Fruit fly (Drosophila melanogaster): Measurements from ENCODE around the gene eIF3e.

The eIF3e gene

dm6 chr3L:16765647-16766628 lies 20.8 kb downstream of the eIF3e start, which contains the start of gene Nrt (continued):
- TF ChIP-seq CG12659 (GFP tag; optimal IDR thresholded peaks at IDR 0.05) (peak; percentile 58), Lpt (GFP tag; optimal IDR thresholded peaks at IDR 0.05) (no peak), dati (GFP tag; IDR thresholded peaks at IDR 0.05) (no peak), odd (GFP tag; optimal IDR thresholded peaks at IDR 0.05) (peak; percentile 69), CG13624 (GFP tag; optimal IDR thresholded peaks at IDR 0.05) (no peak), mld (GFP tag; IDR thresholded peaks at IDR 0.05; ENCODE audit: partially characterized antibody) (no peak), nerfin-1 (tag; optimal IDR thresholded peaks at IDR 0.05) (peak; percentile 57), nau (GFP tag; optimal IDR thresholded peaks at IDR 0.05) (peak; percentile 37), CG10267 (tag; optimal IDR thresholded peaks at IDR 0.05) (peak; percentile 83), CG9932 (GFP tag; IDR thresholded peaks at IDR 0.05) (peak; percentile 56; the same call in 1 of the 2 replicates), Oli (tag; optimal IDR thresholded peaks at IDR 0.05) (peak; percentile 65), CG10462 (GFP tag; optimal IDR thresholded peaks at IDR 0.05) (no peak), Deaf1 (tag; optimal IDR thresholded peaks at IDR 0.05) (peak; percentile 37), pb (GFP tag; optimal IDR thresholded peaks at IDR 0.05) (no peak), cas (GFP tag; IDR thresholded peaks at IDR 0.05) (no peak), yki (optimal IDR thresholded peaks at IDR 0.05) (no peak), sqz (GFP tag; optimal IDR thresholded peaks at IDR 0.05) (peak; percentile 72), chif (GFP tag; optimal IDR thresholded peaks at IDR 0.05) (no peak), Jarid2 (GFP tag; optimal IDR thresholded peaks at IDR 0.05) (peak; percentile 99), CG9817 (tag; optimal IDR thresholded peaks at IDR 0.05) (peak; percentile 47), CG17912 (GFP tag; optimal IDR thresholded peaks at IDR 0.05) (no peak), lov (optimal IDR thresholded peaks at IDR 0.05) (no peak), lov (GFP tag; IDR thresholded peaks at IDR 0.05) (0 out of 3 replicates have a peak, but pooled peaks have one; percentile 64), CG2199 (GFP tag; IDR thresholded peaks at IDR 0.05) (peak; percentile 57; the same call in 1 of the 3 replicates), tll (GFP tag; optimal IDR thresholded peaks at IDR 0.05) (peak in 1 of 2 experiments; percentile 72), D19A (tag; optimal IDR thresholded peaks at IDR 0.05) (peak; percentile 58), slp2 (GFP tag; optimal IDR thresholded peaks at IDR 0.05) (no peak), CG12155 (GFP tag; optimal IDR thresholded peaks at IDR 0.05) (peak; percentile 12), dan (GFP tag; IDR thresholded peaks at IDR 0.05) (no peak), CG12236 (GFP tag; optimal IDR thresholded peaks at IDR 0.05) (no peak), Hsf (GFP tag; optimal IDR thresholded peaks at IDR 0.05) (peak; percentile 26), Atf3 (GFP tag; optimal IDR thresholded peaks at IDR 0.05) (no peak), CG17802 (tag; optimal IDR thresholded peaks at IDR 0.05) (no peak), CG1233 (GFP tag; optimal IDR thresholded peaks at IDR 0.05) (peak; percentile 59), grn (GFP tag; optimal IDR thresholded peaks at IDR 0.05) (no peak), caup (GFP tag; optimal IDR thresholded peaks at IDR 0.05; ENCODE audit: severe bottlenecking) (peak; percentile 31), p53 (GFP tag; optimal IDR thresholded peaks at IDR 0.05) (no peak), CG30431 (GFP tag; optimal IDR thresholded peaks at IDR 0.05) (no peak), luna (GFP tag; optimal IDR thresholded peaks at IDR 0.05) (no peak), toy (GFP tag; IDR thresholded peaks at IDR 0.05) (no peak), btn (GFP tag; optimal IDR thresholded peaks at IDR 0.05) (no peak), bcd (GFP tag; optimal IDR thresholded peaks at IDR 0.05) (peak; percentile 13), kay (GFP tag; optimal IDR thresholded peaks at IDR 0.05) (peak; percentile 34), Scr (GFP tag; IDR thresholded peaks at IDR 0.05; ENCODE audit: partially characterized antibody) (0 out of 2 replicates have a peak, but pooled peaks have one; percentile 34), CG17829 (tag; optimal IDR thresholded peaks at IDR 0.05) (peak; percentile 67), CG34224 (GFP tag; IDR thresholded peaks at IDR 0.05; ENCODE audit: partially characterized antibody) (peak; percentile 25; the same call in 1 of the 3 replicates), sob (GFP tag; IDR thresholded peaks at IDR 0.05) (peak; percentile 41; the same call in 1 of the 2 replicates), nom (GFP tag; optimal IDR thresholded peaks at IDR 0.05) (peak; percentile 90)
